Fruit fly (Drosophila melanogaster) Kc167 (cell line): ENCODE measurements around the gene fipi.

Experiments
- Myc ChIP-seq: fragments of >200 bp; optimal IDR thresholded peaks from 2 replicates; lab custom pipeline; 2017; ENCODE audit warnings: missing external identifiers
- Sin3A ChIP-seq: fragments of >200 bp; optimal IDR thresholded peaks from 2 replicates; lab custom pipeline; 2018; ENCODE audit warnings: missing external identifiers
- h ChIP-seq: fragments of >200 bp; optimal IDR thresholded peaks from 3 replicates; lab custom pipeline; 2018; ENCODE audit warnings: missing external identifiers
- insv ChIP-seq: fragments of >200 bp; optimal IDR thresholded peaks from 3 replicates; lab custom pipeline; 2018; ENCODE audit warnings: missing external identifiers
- psq ChIP-seq: fragments of >200 bp; optimal IDR thresholded peaks from 2 replicates; lab custom pipeline; 2017; ENCODE audit warnings: missing external identifiers
- ttk ChIP-seq: sonication (Bioruptor generic); optimal IDR thresholded peaks from 2 replicates; lab custom pipeline; 2017; ENCODE audit warnings: missing external identifiers

fipi gene

DNA sequence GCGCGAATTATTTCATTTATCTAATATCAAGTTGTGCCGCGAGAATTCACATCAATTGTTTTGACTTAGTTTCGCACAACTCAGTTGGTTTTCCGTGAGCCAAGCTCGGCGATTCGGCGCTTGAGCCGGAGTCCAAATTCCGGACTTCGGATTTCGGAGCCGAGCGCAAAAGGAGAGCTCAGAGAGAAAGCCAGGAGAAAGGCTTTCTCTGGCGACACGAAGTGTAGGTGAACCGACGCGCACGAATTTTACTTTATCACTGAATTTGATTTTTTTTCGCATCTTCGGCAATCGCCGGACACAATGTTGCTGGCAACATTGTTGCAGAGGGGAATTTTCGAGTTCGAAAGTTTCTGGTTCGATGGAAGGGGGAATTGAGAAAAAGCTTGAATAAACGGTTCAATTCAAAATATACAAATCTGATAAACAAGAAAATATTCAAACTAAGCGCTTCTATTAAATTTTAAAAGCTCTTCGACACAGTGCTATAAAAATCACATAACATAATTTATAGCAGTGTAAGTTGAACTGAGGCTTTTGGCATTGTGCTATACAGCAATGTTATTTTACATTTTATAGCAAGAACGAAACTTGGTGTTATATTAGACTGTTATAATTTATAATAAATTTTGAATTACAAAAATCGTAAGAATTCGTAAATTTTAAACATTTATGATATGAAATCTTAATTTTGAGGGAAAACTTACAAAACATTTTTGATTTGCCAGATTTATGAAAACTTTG, at the start of gene fipi:
fipi (minus strand) TSS at position 265 of the 744 bp plus-strand sequence.
- no peak for TF ChIP-seq psq (lab: Kevin White, UChicago)
- TF ChIP-seq insv (lab: Kevin White, UChicago): no peak
- no peak for TF ChIP-seq Sin3A (lab: Kevin White, UChicago)
- TF ChIP-seq Myc (lab: Kevin White, UChicago): no peak
- no peak for TF ChIP-seq ttk (lab: Kevin White, UChicago)
- no peak for TF ChIP-seq h (lab: Kevin White, UChicago)

dm6 chr2L:4838494-4839320, 44.9 kb upstream of the fipi start:
- TF ChIP-seq Myc (lab: Kevin White, UChicago) (no peak), ttk (lab: Kevin White, UChicago) (no peak), insv (lab: Kevin White, UChicago) (no peak), psq (lab: Kevin White, UChicago) (no peak), h (lab: Kevin White, UChicago) (no peak), Sin3A (lab: Kevin White, UChicago) (no peak)

DNA sequence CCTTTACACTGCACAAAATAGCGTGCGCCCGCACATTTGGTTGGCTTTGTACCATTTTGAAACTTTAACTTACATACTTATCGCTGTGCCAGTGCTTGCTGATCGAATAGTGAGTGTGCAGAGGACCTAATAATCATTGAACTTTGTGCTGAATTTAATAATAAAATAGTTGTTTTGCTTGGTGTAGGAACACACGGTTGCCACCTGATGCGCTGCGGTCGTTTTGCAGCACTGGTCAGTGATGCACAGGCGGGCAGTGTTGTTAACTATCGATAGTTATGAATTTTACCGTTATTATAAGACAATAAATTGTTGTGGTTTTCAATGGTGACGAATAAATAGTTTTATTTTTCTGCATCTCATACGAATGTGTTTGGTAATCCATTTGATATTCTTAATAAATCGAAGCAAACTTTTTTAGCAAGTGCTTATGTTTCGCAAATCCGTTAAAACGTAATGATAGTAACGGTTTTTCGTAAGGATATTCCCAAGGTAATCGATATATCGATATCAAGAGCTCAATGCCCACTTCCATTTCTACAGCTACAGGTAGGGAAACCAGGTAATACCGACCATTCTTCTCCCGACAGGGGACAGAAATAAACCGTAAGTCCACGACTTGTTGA, 44.0 kb upstream of the fipi start, which contains the start of the genes tank and CG12194:
tank (minus strand) TSS at position 228 of the 626 bp plus-strand sequence.
CG12194 (plus strand) TSS at position 576 of the 626 bp plus-strand sequence.
- TF ChIP-seq h (lab: Kevin White, UChicago): no peak
- TF ChIP-seq psq (lab: Kevin White, UChicago): no peak
- no peak for TF ChIP-seq Sin3A (lab: Kevin White, UChicago)
- TF ChIP-seq Myc (lab: Kevin White, UChicago): no peak
- TF ChIP-seq insv (lab: Kevin White, UChicago): no peak
- no peak for TF ChIP-seq ttk (lab: Kevin White, UChicago)

- no peak for TF ChIP-seq ttk (lab: Kevin White, UChicago)
- no peak for TF ChIP-seq Sin3A (lab: Kevin White, UChicago)
- no peak for TF ChIP-seq Myc (lab: Kevin White, UChicago)
- TF ChIP-seq insv (lab: Kevin White, UChicago): no peak
- no peak for TF ChIP-seq h (lab: Kevin White, UChicago)
- TF ChIP-seq psq (lab: Kevin White, UChicago): no peak
These were observed 42.3 kb upstream of the fipi start for dm6 chr2L:4836193-4836592.

dm6 chr2L:4835091-4835689, 41.3 kb upstream of the fipi start, which contains the start of gene Ir25a:
Ir25a (minus strand) TSS chr2L:4835300.
- TF ChIP-seq Sin3A (lab: Kevin White, UChicago): no peak
- no peak for TF ChIP-seq Myc (lab: Kevin White, UChicago)
- no peak for TF ChIP-seq ttk (lab: Kevin White, UChicago)
- TF ChIP-seq insv (lab: Kevin White, UChicago): no peak
- no peak for TF ChIP-seq h (lab: Kevin White, UChicago)
- TF ChIP-seq psq (lab: Kevin White, UChicago): no peak

DNA sequence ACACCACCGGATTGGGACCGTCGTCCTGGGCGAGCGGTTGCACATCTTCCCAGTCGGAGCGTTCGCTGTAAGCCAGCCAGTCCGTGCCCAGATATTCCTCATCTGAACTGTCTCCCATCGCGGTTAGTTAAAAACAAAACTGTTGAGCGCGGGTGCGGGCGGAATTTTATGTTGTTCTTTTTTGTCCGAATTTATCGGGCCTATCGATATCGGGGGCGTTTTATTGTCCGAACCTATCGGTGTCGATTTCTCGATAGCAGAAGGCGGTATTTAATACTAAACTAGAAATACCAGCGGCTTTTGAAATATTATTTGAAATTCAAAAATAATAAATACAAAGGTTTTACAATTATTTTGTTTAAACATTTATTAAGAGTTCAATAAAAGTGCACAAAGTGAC, 36.6 kb upstream of the fipi start, which contains the start of gene Fnta:
Fnta (minus strand) TSS at position 204 of the 400 bp plus-strand sequence.
- no peak for TF ChIP-seq insv (lab: Kevin White, UChicago)
- TF ChIP-seq Sin3A (lab: Kevin White, UChicago): no peak
- TF ChIP-seq h (lab: Kevin White, UChicago): no peak
- no peak for TF ChIP-seq Myc (lab: Kevin White, UChicago)
- no peak for TF ChIP-seq ttk (lab: Kevin White, UChicago)
- no peak for TF ChIP-seq psq (lab: Kevin White, UChicago)

DNA sequence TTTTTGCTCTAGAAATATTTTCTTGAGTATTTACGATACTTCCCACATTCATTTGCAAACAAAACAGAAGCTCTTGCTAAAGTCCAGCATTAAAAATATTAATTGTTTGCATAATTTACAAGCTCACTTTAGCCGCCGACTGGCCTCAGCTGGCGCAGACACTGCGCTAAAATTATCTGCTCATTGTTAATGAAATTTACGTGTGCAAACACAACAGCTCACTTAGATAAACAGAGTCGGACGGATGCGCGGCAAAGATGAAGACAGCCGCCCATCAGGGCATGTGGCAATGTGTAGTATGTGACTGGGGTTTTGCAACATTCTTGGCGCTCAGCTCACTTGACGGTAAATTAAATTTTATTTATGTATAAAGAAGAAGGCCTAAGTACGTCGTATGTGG, 35.2 kb upstream of the fipi start:
- TF ChIP-seq insv (lab: Kevin White, UChicago): no peak
- TF ChIP-seq Myc (lab: Kevin White, UChicago): no peak
- TF ChIP-seq h (lab: Kevin White, UChicago): no peak

DNA sequence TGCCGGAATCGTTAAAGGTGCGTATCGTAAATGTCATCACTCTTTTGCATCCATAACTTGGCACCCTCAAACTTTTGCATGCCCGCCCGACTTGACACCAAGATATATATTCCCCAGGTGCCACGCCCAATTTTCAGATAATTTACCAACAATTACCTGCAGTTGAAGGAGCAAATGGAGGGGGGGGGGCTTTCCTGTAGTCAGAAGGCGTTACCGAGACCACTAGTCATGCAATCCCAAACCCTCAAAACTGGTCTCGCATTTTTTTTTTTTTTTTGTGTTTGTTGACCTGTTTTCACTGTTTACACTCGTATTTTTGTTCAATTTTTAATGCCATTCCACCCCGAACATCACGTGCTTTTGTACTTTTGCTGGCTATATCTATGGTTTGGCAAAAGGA, 31.9 kb upstream of the fipi start:
- TF ChIP-seq psq (lab: Kevin White, UChicago) (no peak), insv (lab: Kevin White, UChicago) (no peak), ttk (lab: Kevin White, UChicago) (no peak), h (lab: Kevin White, UChicago) (no peak), Myc (lab: Kevin White, UChicago) (no peak), Sin3A (lab: Kevin White, UChicago) (no peak)

dm6 chr2L:4823797-4824196, 30.0 kb upstream of the fipi start:
- TF ChIP-seq Sin3A (lab: Kevin White, UChicago) (no peak), insv (lab: Kevin White, UChicago) (no peak), psq (lab: Kevin White, UChicago) (no peak), ttk (lab: Kevin White, UChicago) (no peak), h (lab: Kevin White, UChicago) (no peak), Myc (lab: Kevin White, UChicago) (no peak)

DNA sequence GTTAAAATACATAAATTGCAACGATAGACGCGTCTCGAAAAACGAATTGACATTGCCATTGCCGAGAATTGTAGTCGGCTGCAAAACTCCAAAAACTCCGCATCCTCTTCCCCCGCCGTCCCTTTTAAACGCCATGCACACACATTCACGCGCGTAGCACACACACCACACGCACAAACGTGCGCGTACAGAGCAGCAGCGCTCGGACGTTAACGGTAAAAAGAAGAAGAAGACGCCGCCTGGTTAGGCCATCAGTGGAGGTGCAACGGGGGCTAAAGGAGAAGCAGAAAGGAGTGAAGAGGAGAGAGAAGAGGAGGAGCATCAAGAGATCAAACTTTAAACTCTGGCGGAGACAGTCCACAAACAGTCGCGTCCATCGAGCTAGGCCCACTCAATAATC, 28.4 kb upstream of the fipi start:
- no peak for TF ChIP-seq psq (lab: Kevin White, UChicago)
- TF ChIP-seq h (lab: Kevin White, UChicago): no peak
- no peak for TF ChIP-seq Sin3A (lab: Kevin White, UChicago)
- no peak for TF ChIP-seq Myc (lab: Kevin White, UChicago)
- TF ChIP-seq insv (lab: Kevin White, UChicago): no peak
- no peak for TF ChIP-seq ttk (lab: Kevin White, UChicago)
